Worm (Caenorhabditis elegans) whole organism, young adult: ENCODE results near the gene H04D03.4.

Experiments
- ama-1 ChIP-seq, 3 experiments: fragments of 150-350 bp in 1 of 3; sonication (generic microtip) in 2 of 3; optimal IDR thresholded peaks; 2 replicates each; lab custom pipeline; 2014 to 2018; ENCODE audit warnings: missing biosample characterization in 2 of 3, missing genetic modification characterization in 2 of 3, missing genetic modification reagents in 2 of 3
- athp-1 ChIP-seq: sonication (generic microtip); optimal IDR thresholded peaks from 2 replicates; lab custom pipeline; 2017; ENCODE audit warnings: mild to moderate bottlenecking, missing genetic modification characterization, missing compliant biosample characterization
- pha-4 ChIP-seq: fragments of 150-350 bp; sonication (generic microtip); optimal IDR thresholded peaks from 2 replicates; lab custom pipeline; 2014; ENCODE audit warnings: missing biosample characterization, missing genetic modification reagents, missing genetic modification characterization
- sdz-38 ChIP-seq: sonication (generic microtip); optimal IDR thresholded peaks from 2 replicates; lab custom pipeline; 2016; ENCODE audit warnings: missing genotype, missing genetic modification characterization, missing compliant biosample characterization
- snpc-4 ChIP-seq, 5 experiments: fragments of 150-350 bp in 1 of 5; sonication (generic microtip) in 4 of 5; optimal IDR thresholded peaks; 2 replicates each; lab custom pipeline; 2014 to 2018; ENCODE audit warnings: missing genetic modification characterization in 5 of 5, missing biosample characterization in 3 of 5, antibody characterized with exemption in 2 of 5, mild to moderate bottlenecking in 2 of 5, missing compliant biosample characterization in 2 of 5, missing genotype in 2 of 5, moderate library complexity in 2 of 5, missing genetic modification reagents in 1 of 5
- somi-1 ChIP-seq: fragments of 200-800 bp; sonication (Bioruptor generic); optimal IDR thresholded peaks from 2 replicates; lab custom pipeline; 2018; ENCODE audit warnings: mild to moderate bottlenecking, missing genetic modification characterization, missing compliant biosample characterization
- ztf-28 ChIP-seq: fragments of 200-800 bp; sonication (Bioruptor generic); IDR thresholded peaks from 2 replicates; pipeline ENCODE4 v1.3.6; 2022; ENCODE audit warnings: missing genetic modification reagents, missing genetic modification characterization, missing compliant biosample characterization

ce11 chrIII:10470927-10471326 is 20.0 kb upstream of the H04D03.4 start, which contains the start of gene cul-1:
- no peak for TF ChIP-seq ztf-28 (GFP tag; lab: Robert Waterston, UW)
- TF ChIP-seq somi-1 (GFP tag; lab: Kevin White, UChicago): no peak
- TF ChIP-seq sdz-38 (tag; lab: Kevin White, UChicago): no peak
- TF ChIP-seq ama-1 (optimal IDR thresholded peaks at IDR 0.05; lab: Kevin White, UChicago): no peak
- no peak for TF ChIP-seq ama-1 (GFP tag; optimal IDR thresholded peaks at IDR 0.05; lab: Kevin White, UChicago)
- no peak for TF ChIP-seq pha-4 (tag; lab: Kevin White, UChicago)
- TF ChIP-seq athp-1 (tag; lab: Kevin White, UChicago): no peak
- TF ChIP-seq snpc-4 (GFP tag; optimal IDR thresholded peaks at IDR 0.05; lab: Kevin White, UChicago): no peak
- no peak for TF ChIP-seq snpc-4 (tag; optimal IDR thresholded peaks at IDR 0.05; lab: Kevin White, UChicago)
